Fruit fly (Drosophila melanogaster) S2 (cell line): ENCODE results near the gene CG31087.

Experiments used
- CG8478 ChIP-seq: fragments of >200 bp; optimal IDR thresholded peaks from 2 replicates; lab custom pipeline; 2018
- CTCF ChIP-seq, 2 experiments: fragments of >200 bp; optimal IDR thresholded peaks; 2 replicates each; lab custom pipeline; 2018

Gene CG31087

dm6 chr3R:25279796-25280350, 33.8 kb downstream of the CG31087 start, which contains the start of gene CG10514:
TSS of gene CG10514 (minus strand) at chr3R:25279846.
- TF ChIP-seq CTCF (optimal IDR thresholded peaks at IDR 0.05; lab: Kevin White, UChicago), result no peak
- no peak for TF ChIP-seq CG8478 (lab: Kevin White, UChicago)

- TF ChIP-seq CG8478 (lab: Kevin White, UChicago) (no peak), CTCF (optimal IDR thresholded peaks at IDR 0.05; lab: Kevin White, UChicago) (no peak)
Observed at dm6 chr3R:25277112-25277511, 36.5 kb downstream of the CG31087 start, which contains the start of gene CG10513. TSS of gene CG10513 (minus strand) at chr3R:25277212.

- no peak for TF ChIP-seq CTCF (optimal IDR thresholded peaks at IDR 0.05; lab: Kevin White, UChicago)
- no peak for TF ChIP-seq CG8478 (lab: Kevin White, UChicago)
Observed at dm6 chr3R:25275276-25275675, 38.4 kb downstream of the CG31087 start.

dm6 chr3R:25273537-25273936, 40.1 kb downstream of the CG31087 start, which contains the start of gene CG11878:
TSS of gene CG11878 (plus strand) at chr3R:25273837.
- TF ChIP-seq CTCF (optimal IDR thresholded peaks at IDR 0.05; lab: Kevin White, UChicago) (no peak), CG8478 (lab: Kevin White, UChicago) (no peak)

- no peak for TF ChIP-seq CTCF (optimal IDR thresholded peaks at IDR 0.05; lab: Kevin White, UChicago)
- TF ChIP-seq CG8478 (lab: Kevin White, UChicago), result no peak
Observed at dm6 chr3R:25269909-25270308, 43.7 kb downstream of the CG31087 start, which contains the start of the genes CG11889 and CG11891. TSS of gene CG11889 (plus strand) at chr3R:25270209. TSS of gene CG11891 (plus strand) at chr3R:25270209.

- TF ChIP-seq CTCF (optimal IDR thresholded peaks at IDR 0.05; lab: Kevin White, UChicago), result no peak
Observed at dm6 chr3R:25266751-25267150, 46.9 kb downstream of the CG31087 start.

- TF ChIP-seq CTCF (optimal IDR thresholded peaks at IDR 0.05; lab: Kevin White, UChicago) (peak; percentile 0 to 51), CG8478 (lab: Kevin White, UChicago) (no peak)
Observed at dm6 chr3R:25265589-25266201, 47.9 kb downstream of the CG31087 start, which contains the start of the genes GlnRS and RIOK2. TSS of gene GlnRS (minus strand) at chr3R:25265721. TSS of gene RIOK2 (plus strand) at chr3R:25265844.

dm6 chr3R:25262322-25262761, 51.3 kb downstream of the CG31087 start, which contains the start of the genes Kdsr and CG11858:
TSS of gene Kdsr (minus strand) at chr3R:25262498.
TSS of gene CG11858 (plus strand) at chr3R:25262741.
- TF ChIP-seq CTCF (optimal IDR thresholded peaks at IDR 0.05; lab: Kevin White, UChicago) (no peak), CG8478 (lab: Kevin White, UChicago) (no peak)
